Fruit fly (Drosophila melanogaster): Measurements from ENCODE around the gene CG7231.

DNA sequence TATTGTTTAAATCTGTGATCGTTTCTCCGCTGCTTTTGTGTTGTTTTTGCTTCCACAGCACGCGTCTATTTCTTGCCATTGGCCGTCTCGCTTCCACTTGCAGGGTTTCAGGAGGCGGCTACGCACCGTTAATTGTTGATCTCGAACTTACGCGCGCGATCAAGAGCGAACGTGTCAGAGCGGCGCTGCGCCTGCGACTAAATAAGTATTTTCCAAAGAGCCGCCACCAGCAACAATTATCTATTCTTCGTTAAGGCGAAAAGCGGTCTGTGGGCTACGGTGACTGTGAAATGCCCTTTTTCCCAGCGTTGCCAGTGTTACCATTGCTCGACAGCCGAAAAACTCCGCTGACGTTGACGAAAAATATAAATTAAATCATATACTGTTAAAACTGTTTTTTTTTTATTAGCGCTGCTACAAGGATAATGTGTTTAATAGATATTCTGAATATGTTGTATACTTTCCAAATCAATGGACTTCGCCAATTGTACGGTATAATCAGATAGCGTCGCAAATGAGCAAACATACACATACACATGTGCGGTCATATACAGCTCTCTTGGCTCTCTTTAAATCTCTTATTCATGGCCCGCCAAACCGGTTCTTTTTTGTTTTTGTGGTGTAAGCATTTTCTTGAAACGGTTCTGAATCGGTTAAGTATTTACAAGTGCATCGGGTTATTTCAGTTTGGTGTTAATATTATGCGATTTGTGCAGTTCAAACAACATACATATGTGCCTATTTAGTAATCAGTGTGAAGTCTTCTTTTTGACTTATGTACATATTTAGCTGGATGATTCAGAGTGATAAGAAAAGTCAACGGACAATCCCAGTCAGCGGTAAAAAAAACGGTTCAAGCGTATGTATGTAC is 10.5 kb downstream of the CG7231 start, which contains the start of gene pes:
- TF ChIP-seq Myc (optimal IDR thresholded peaks at IDR 0.05) (no peak), h (optimal IDR thresholded peaks at IDR 0.05) (no peak), psq (optimal IDR thresholded peaks at IDR 0.05) (no peak), insv (optimal IDR thresholded peaks at IDR 0.05) (no peak)

All from Kc167 (cell line).